Fruit fly (Drosophila melanogaster) whole organism, embryonic: Measurements from ENCODE around the gene PIG-U.

Experiments used
- Bteb2 ChIP-seq: fragments of 200-800 bp; sonication (Bioruptor generic); optimal IDR thresholded peaks from 2 replicates; lab custom pipeline; 2016; ENCODE audit warnings: missing biosample characterization, missing genetic modification characterization
- CG10147 ChIP-seq: fragments of 200-800 bp; sonication (Bioruptor generic); optimal IDR thresholded peaks from 2 replicates; lab custom pipeline; 2019; ENCODE audit warnings: missing biosample characterization, mild to moderate bottlenecking, missing genetic modification characterization, moderate library complexity
- CG10543 ChIP-seq: fragments of 200-800 bp; sonication (Bioruptor generic); optimal IDR thresholded peaks from 3 replicates; lab custom pipeline; 2017; ENCODE audit warnings: missing biosample characterization, mild to moderate bottlenecking, missing genetic modification characterization, moderate library complexity
- CG11398 ChIP-seq: fragments of 200-800 bp; sonication (Bioruptor generic); optimal IDR thresholded peaks from 2 replicates; lab custom pipeline; 2016; ENCODE audit warnings: missing biosample characterization, missing genetic modification characterization
- CG11695 ChIP-seq: fragments of 200-800 bp; sonication (Bioruptor generic); IDR thresholded peaks from 3 replicates; pipeline ENCODE4 v1.3.6; 2022; ENCODE audit warnings: missing biosample characterization, missing genetic modification characterization
- CG12236 ChIP-seq: fragments of 200-800 bp; sonication (Bioruptor generic); optimal IDR thresholded peaks from 2 replicates; lab custom pipeline; 2016; ENCODE audit warnings: missing biosample characterization, missing genetic modification characterization
- CG13287 ChIP-seq: fragments of 200-800 bp; sonication (Bioruptor generic); IDR thresholded peaks from 2 replicates; pipeline ENCODE4 v1.3.6; 2022; ENCODE audit warnings: missing biosample characterization, missing genetic modification characterization; ENCODE audit not compliant: partially characterized antibody
- CG13424 ChIP-seq: fragments of 200-800 bp; sonication (Bioruptor generic); optimal IDR thresholded peaks from 2 replicates; lab custom pipeline; 2019; ENCODE audit warnings: missing biosample characterization, mild to moderate bottlenecking, missing genetic modification characterization, moderate library complexity
- CG13775 ChIP-seq: fragments of 200-800 bp; sonication (Bioruptor generic); optimal IDR thresholded peaks from 3 replicates; lab custom pipeline; 2017; ENCODE audit warnings: missing biosample characterization, mild to moderate bottlenecking, missing genetic modification characterization
- CG13894 ChIP-seq: fragments of 200-800 bp; sonication (Bioruptor generic); optimal IDR thresholded peaks from 3 replicates; lab custom pipeline; 2018; ENCODE audit warnings: missing biosample characterization, mild to moderate bottlenecking, missing genetic modification characterization, moderate library complexity
- CG14014 ChIP-seq: fragments of 200-800 bp; sonication (Bioruptor generic); IDR thresholded peaks from 2 replicates; pipeline ENCODE4 v1.3.6; 2022; ENCODE audit warnings: missing biosample characterization, missing genetic modification characterization
- CG14441 ChIP-seq: fragments of 200-800 bp; sonication (Bioruptor generic); IDR thresholded peaks from 2 replicates; pipeline ENCODE4 v1.3.6; 2022; ENCODE audit warnings: missing biosample characterization, missing genetic modification characterization
- CG17361 ChIP-seq: fragments of 200-800 bp; sonication (Bioruptor generic); IDR thresholded peaks from 3 replicates; pipeline ENCODE4 v1.3.6; 2022; ENCODE audit warnings: missing biosample characterization, missing genetic modification characterization
- CG17568 ChIP-seq: fragments of 200-800 bp; sonication (Bioruptor generic); optimal IDR thresholded peaks from 2 replicates; lab custom pipeline; 2018; ENCODE audit warnings: missing biosample characterization, mild to moderate bottlenecking, missing genetic modification characterization, moderate library complexity
- CG17802 ChIP-seq: fragments of 200-800 bp; sonication (Bioruptor generic); optimal IDR thresholded peaks from 2 replicates; lab custom pipeline; 2018; ENCODE audit warnings: missing biosample characterization, mild to moderate bottlenecking, missing genetic modification characterization, moderate library complexity
- CG17829 ChIP-seq: fragments of 200-800 bp; optimal IDR thresholded peaks from 2 replicates; lab custom pipeline; 2019; ENCODE audit warnings: missing biosample characterization, mild to moderate bottlenecking, missing genetic modification characterization, moderate library complexity
- CG2120 ChIP-seq: fragments of 200-800 bp; sonication (Bioruptor generic); optimal IDR thresholded peaks from 3 replicates; lab custom pipeline; 2016; ENCODE audit warnings: missing biosample characterization, missing genetic modification characterization
- CG2712 ChIP-seq: fragments of 200-800 bp; optimal IDR thresholded peaks from 3 replicates; lab custom pipeline; 2019; ENCODE audit warnings: missing biosample characterization, mild to moderate bottlenecking, missing genetic modification characterization, moderate library complexity
- CG30403 ChIP-seq: fragments of 200-800 bp; sonication (Bioruptor generic); optimal IDR thresholded peaks from 3 replicates; lab custom pipeline; 2016; ENCODE audit warnings: missing biosample characterization, missing genetic modification characterization
- CG3065 ChIP-seq: fragments of 200-800 bp; sonication (Bioruptor generic); optimal IDR thresholded peaks from 2 replicates; lab custom pipeline; 2016; ENCODE audit warnings: missing biosample characterization, missing genetic modification characterization
- CG33557 ChIP-seq: fragments of 200-800 bp; sonication (Bioruptor generic); optimal IDR thresholded peaks from 2 replicates; lab custom pipeline; 2019; ENCODE audit warnings: missing biosample characterization, mild to moderate bottlenecking, missing genetic modification characterization, moderate library complexity
- CG3838 ChIP-seq: fragments of 200-800 bp; sonication (Bioruptor generic); optimal IDR thresholded peaks from 3 replicates; lab custom pipeline; 2016; ENCODE audit warnings: missing biosample characterization, missing genetic modification characterization
- CG3847 ChIP-seq: fragments of 200-800 bp; sonication (Bioruptor generic); IDR thresholded peaks from 2 replicates; pipeline ENCODE4 v1.3.6; 2022; ENCODE audit warnings: missing biosample characterization, missing genetic modification characterization
- CG4282 ChIP-seq: fragments of 200-800 bp; sonication (Bioruptor generic); optimal IDR thresholded peaks from 2 replicates; lab custom pipeline; 2016; ENCODE audit warnings: missing biosample characterization, missing genetic modification characterization
- CG5180 ChIP-seq: fragments of 200-800 bp; sonication (Bioruptor generic); optimal IDR thresholded peaks from 3 replicates; lab custom pipeline; 2017; ENCODE audit warnings: missing biosample characterization, missing genetic modification characterization, mild to moderate bottlenecking, moderate library complexity, missing genetic modification reagents
- CG6791 ChIP-seq: fragments of 200-800 bp; sonication (Bioruptor generic); IDR thresholded peaks from 3 replicates; pipeline ENCODE4 v1.3.6; 2022; ENCODE audit warnings: missing biosample characterization, missing genetic modification characterization; ENCODE audit not compliant: partially characterized antibody
- CG7357 ChIP-seq: fragments of 200-800 bp; sonication (Bioruptor generic); IDR thresholded peaks from 3 replicates; pipeline ENCODE4 v1.3.6; 2022; ENCODE audit warnings: missing biosample characterization, missing genetic modification characterization
- Chrac-16 ChIP-seq: fragments of 200-800 bp; sonication (Bioruptor generic); optimal IDR thresholded peaks from 3 replicates; lab custom pipeline; 2016; ENCODE audit warnings: missing biosample characterization, missing genetic modification characterization
- Dref ChIP-seq: fragments of 200-800 bp; sonication (Bioruptor generic); IDR thresholded peaks from 2 replicates; pipeline ENCODE4 v1.3.6; 2022; ENCODE audit warnings: missing biosample characterization, missing genetic modification characterization
- H15 ChIP-seq: fragments of 200-800 bp; sonication (Bioruptor generic); IDR thresholded peaks from 3 replicates; pipeline ENCODE4 v1.3.6; 2022; ENCODE audit warnings: missing biosample characterization, missing genetic modification characterization
- Hmr ChIP-seq: fragments of 200-800 bp; sonication (Bioruptor generic); optimal IDR thresholded peaks from 3 replicates; lab custom pipeline; 2017; ENCODE audit warnings: mild to moderate bottlenecking, missing biosample characterization, missing genetic modification reagents, missing genetic modification characterization
- Jarid2 ChIP-seq: fragments of 200-800 bp; sonication (Bioruptor generic); optimal IDR thresholded peaks from 3 replicates; lab custom pipeline; 2017; ENCODE audit warnings: mild to moderate bottlenecking, missing biosample characterization, missing genetic modification reagents, missing genetic modification characterization
- Kr ChIP-seq: fragments of 200-800 bp; sonication (Bioruptor generic); optimal IDR thresholded peaks from 2 replicates; lab custom pipeline; 2017; ENCODE audit warnings: missing biosample characterization, mild to moderate bottlenecking, missing genetic modification characterization
- MTF-1 ChIP-seq: fragments of 200-800 bp; sonication (Bioruptor generic); optimal IDR thresholded peaks from 2 replicates; lab custom pipeline; 2018; ENCODE audit warnings: missing biosample characterization, mild to moderate bottlenecking, missing genetic modification characterization, borderline replicate concordance
- Med ChIP-seq: fragments of 200-800 bp; sonication (Bioruptor generic); peaks from one replicate; lab custom pipeline; 2016; ENCODE audit warnings: missing biosample characterization, missing genetic modification characterization, mild to moderate bottlenecking, inconsistent platforms, moderate library complexity
- NC2α ChIP-seq: fragments of 200-800 bp; sonication (Bioruptor generic); optimal IDR thresholded peaks from 2 replicates; lab custom pipeline; 2016; ENCODE audit warnings: missing biosample characterization, missing genetic modification characterization
- NC2β ChIP-seq: fragments of 200-800 bp; sonication (Bioruptor generic); optimal IDR thresholded peaks from 2 replicates; lab custom pipeline; 2016; ENCODE audit warnings: missing biosample characterization, missing genetic modification characterization
- NFAT ChIP-seq: fragments of 200-800 bp; sonication (Bioruptor generic); IDR thresholded peaks from 2 replicates; pipeline ENCODE4 v1.3.6; 2022; ENCODE audit warnings: missing biosample characterization, missing genetic modification characterization
- Optix ChIP-seq: fragments of 200-800 bp; sonication (Bioruptor generic); IDR thresholded peaks from 3 replicates; pipeline ENCODE4 v1.3.6; 2022; ENCODE audit warnings: missing biosample characterization, missing genetic modification characterization
- Sox100B ChIP-seq: fragments of 200-800 bp; sonication (Bioruptor generic); optimal IDR thresholded peaks from 3 replicates; lab custom pipeline; 2018; ENCODE audit warnings: missing biosample characterization, mild to moderate bottlenecking, missing genetic modification characterization
- Sox102F ChIP-seq: fragments of 200-800 bp; sonication (Bioruptor generic); optimal IDR thresholded peaks from 2 replicates; lab custom pipeline; 2018; ENCODE audit warnings: missing biosample characterization, mild to moderate bottlenecking, missing genetic modification characterization, moderate library complexity
- TFAM ChIP-seq: fragments of 200-800 bp; sonication (Bioruptor generic); optimal IDR thresholded peaks from 2 replicates; lab custom pipeline; 2017; ENCODE audit warnings: missing biosample characterization, missing genetic modification characterization, inconsistent platforms
- bbx ChIP-seq: fragments of 200-800 bp; sonication (Bioruptor generic); IDR thresholded peaks from 2 replicates; pipeline ENCODE4 v1.3.6; 2022; ENCODE audit warnings: missing biosample characterization, missing genetic modification characterization; ENCODE audit not compliant: partially characterized antibody
- cato ChIP-seq: fragments of 200-800 bp; sonication (Bioruptor generic); optimal IDR thresholded peaks from 2 replicates; lab custom pipeline; 2016; ENCODE audit warnings: missing biosample characterization, missing genetic modification characterization, borderline replicate concordance
- disco-r ChIP-seq: fragments of 200-800 bp; sonication (Bioruptor generic); optimal IDR thresholded peaks from 2 replicates; lab custom pipeline; 2016; ENCODE audit warnings: missing biosample characterization, missing genetic modification characterization
- ewg ChIP-seq: fragments of 200-800 bp; sonication (Bioruptor generic); optimal IDR thresholded peaks from 3 replicates; lab custom pipeline; 2017; ENCODE audit warnings: mild to moderate bottlenecking, missing biosample characterization, missing genetic modification reagents, missing genetic modification characterization
- gro ChIP-seq: fragments of 200-800 bp; sonication (Bioruptor generic); optimal IDR thresholded peaks from 2 replicates; lab custom pipeline; 2016; ENCODE audit warnings: missing biosample characterization, missing genetic modification characterization
- maf-S ChIP-seq: fragments of 200-800 bp; sonication (Bioruptor generic); optimal IDR thresholded peaks from 2 replicates; lab custom pipeline; 2016; ENCODE audit warnings: missing biosample characterization, missing genetic modification characterization
- odd ChIP-seq: fragments of 200-800 bp; sonication (Bioruptor generic); optimal IDR thresholded peaks from 2 replicates; lab custom pipeline; 2017; ENCODE audit warnings: missing biosample characterization, mild to moderate bottlenecking, missing genetic modification characterization
- so ChIP-seq: fragments of 200-800 bp; sonication (Bioruptor generic); IDR thresholded peaks from 3 replicates; pipeline ENCODE4 v1.3.6; 2022; ENCODE audit warnings: missing biosample characterization, missing genetic modification characterization
- ssp ChIP-seq: fragments of 200-800 bp; sonication (Bioruptor generic); IDR thresholded peaks from 2 replicates; pipeline ENCODE4 v1.3.6; 2022; ENCODE audit warnings: missing biosample characterization, missing genetic modification characterization

PIG-U gene

DNA sequence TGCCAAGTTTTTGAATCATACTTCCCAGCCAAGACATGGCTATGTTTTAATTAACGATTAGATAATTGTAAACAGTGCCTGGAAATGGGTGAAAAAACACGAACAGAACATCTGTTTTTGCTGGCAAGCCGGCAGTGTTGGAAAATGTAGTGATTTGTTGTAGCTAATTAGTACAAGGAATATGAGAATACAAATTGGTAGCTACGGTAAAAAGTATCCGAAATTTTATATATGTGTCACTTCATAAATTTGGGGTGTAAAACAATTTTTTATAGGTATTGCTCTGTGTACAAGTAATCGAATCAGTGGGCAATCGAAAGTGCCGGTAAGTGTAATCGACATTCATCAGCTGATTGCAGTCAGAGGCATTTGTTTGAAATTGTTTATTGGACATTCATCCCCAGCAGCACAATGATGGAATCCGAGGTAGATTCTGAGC lies 2.4 kb downstream of the PIG-U start, which contains the start of the genes mRpL51 and Uba4 (continued):
- TF ChIP-seq CG4282 (GFP tag; lab: Kevin White, UChicago) (peak; percentile 28), NC2α (GFP tag; lab: Kevin White, UChicago) (no peak), CG13287 (peak; percentile 79), CG30403 (GFP tag; lab: Kevin White, UChicago) (peak; percentile 53), CG3065 (GFP tag; lab: Kevin White, UChicago) (no peak), CG5180 (GFP tag; lab: Kevin White, UChicago) (no peak), ewg (GFP tag; lab: Kevin White, UChicago) (no peak), Dref (GFP tag; lab: Robert Waterston, UW) (peak; percentile 62), Chrac-16 (peak; percentile 44), Hmr (GFP tag; lab: Kevin White, UChicago) (no peak), Med (GFP tag; lab: Kevin White, UChicago) (peak; percentile 96), CG12236 (GFP tag; lab: Kevin White, UChicago) (peak; percentile 14), CG11695 (GFP tag; lab: Robert Waterston, UW) (0 out of 3 replicates have a peak, but pooled peaks have one; percentile 35), so (GFP tag; lab: Robert Waterston, UW) (no peak), CG13424 (tag; lab: Kevin White, UChicago) (peak; percentile 35), CG13894 (tag; lab: Kevin White, UChicago) (no peak), NC2β (GFP tag; lab: Kevin White, UChicago) (peak; percentile 39), MTF-1 (GFP tag; lab: Kevin White, UChicago) (no peak), CG2712 (peak; percentile 53), Sox100B (no peak), gro (no peak), Optix (GFP tag; lab: Robert Waterston, UW) (no peak), CG3847 (GFP tag; lab: Robert Waterston, UW) (no peak), CG17802 (no peak), TFAM (GFP tag; lab: Kevin White, UChicago) (no peak), CG3838 (GFP tag; lab: Kevin White, UChicago) (no peak), Jarid2 (no peak), CG17829 (tag; lab: Kevin White, UChicago) (peak; percentile 38), maf-S (no peak), CG13775 (GFP tag; lab: Kevin White, UChicago) (peak; percentile 16), CG14441 (no peak), Kr (GFP tag; lab: Kevin White, UChicago) (no peak), NFAT (no peak), CG14014 (GFP tag; lab: Robert Waterston, UW) (no peak), ssp (GFP tag; lab: Robert Waterston, UW) (no peak), Sox102F (GFP tag; lab: Kevin White, UChicago) (no peak), CG10543 (no peak), CG17361 (GFP tag; lab: Robert Waterston, UW) (no peak), CG2120 (peak; percentile 66), CG7357 (GFP tag; lab: Robert Waterston, UW) (no peak), odd (peak; percentile 9), CG10147 (peak; percentile 6), H15 (no peak), disco-r (GFP tag; lab: Kevin White, UChicago) (no peak), CG17568 (GFP tag; lab: Kevin White, UChicago) (no peak), CG11398 (GFP tag; lab: Kevin White, UChicago) (peak; percentile 19), cato (GFP tag; lab: Kevin White, UChicago) (no peak), CG6791 (GFP tag; lab: Robert Waterston, UW) (peak; percentile 32; the same call in 1 of the 3 replicates), bbx (GFP tag; lab: Robert Waterston, UW) (peak; percentile 42; the same call in 1 of the 2 replicates), Bteb2 (GFP tag; lab: Kevin White, UChicago) (peak; percentile 7), CG33557 (GFP tag; lab: Kevin White, UChicago) (no peak)
